Fruit fly (Drosophila melanogaster) whole organism, embryonic: ENCODE results near the gene CG10970.

Experiments used
- CG10321 ChIP-seq: fragments of 200-800 bp; sonication (Bioruptor generic); IDR thresholded peaks from 2 replicates; pipeline ENCODE4 v1.3.6; 2022; ENCODE audit warnings: missing biosample characterization, missing genetic modification characterization
- CG10366 ChIP-seq: fragments of 200-800 bp; sonication (Bioruptor generic); IDR thresholded peaks from 2 replicates; pipeline ENCODE4 v1.3.6; 2022; ENCODE audit warnings: missing biosample characterization, missing genetic modification characterization
- CG11723 ChIP-seq: fragments of 200-800 bp; sonication (Bioruptor generic); optimal IDR thresholded peaks from 2 replicates; lab custom pipeline; 2017; ENCODE audit warnings: missing biosample characterization, mild to moderate bottlenecking, missing genetic modification characterization
- CG12942 ChIP-seq: fragments of 200-800 bp; sonication (Bioruptor generic); optimal IDR thresholded peaks from 3 replicates; lab custom pipeline; 2016; ENCODE audit warnings: missing biosample characterization, missing genetic modification characterization
- CG15269 ChIP-seq: fragments of 200-800 bp; sonication (Bioruptor generic); optimal IDR thresholded peaks from 2 replicates; lab custom pipeline; 2018; ENCODE audit warnings: missing biosample characterization, mild to moderate bottlenecking, missing genetic modification characterization, moderate library complexity
- CG16779 ChIP-seq: fragments of 200-800 bp; sonication (Bioruptor generic); IDR thresholded peaks from 2 replicates; pipeline ENCODE4 v1.3.6; 2022; ENCODE audit warnings: missing biosample characterization, missing genetic modification characterization
- CG17359 ChIP-seq: fragments of 200-800 bp; sonication (Bioruptor generic); optimal IDR thresholded peaks from 3 replicates; lab custom pipeline; 2018; ENCODE audit warnings: missing biosample characterization, mild to moderate bottlenecking, missing genetic modification characterization, moderate library complexity
- CG17361 ChIP-seq: fragments of 200-800 bp; sonication (Bioruptor generic); IDR thresholded peaks from 3 replicates; pipeline ENCODE4 v1.3.6; 2022; ENCODE audit warnings: missing biosample characterization, missing genetic modification characterization
- CG1832 ChIP-seq: fragments of 200-800 bp; sonication (Bioruptor generic); optimal IDR thresholded peaks from 2 replicates; lab custom pipeline; 2017; ENCODE audit warnings: missing biosample characterization, mild to moderate bottlenecking, missing genetic modification characterization, inconsistent platforms
- CG2129 ChIP-seq: fragments of 200-800 bp; sonication (Bioruptor generic); IDR thresholded peaks from 2 replicates; pipeline ENCODE4 v1.3.6; 2022; ENCODE audit warnings: missing biosample characterization, missing genetic modification characterization; ENCODE audit not compliant: partially characterized antibody
- CG2875 ChIP-seq: fragments of 200-800 bp; sonication (Bioruptor generic); optimal IDR thresholded peaks from 2 replicates; lab custom pipeline; 2017; ENCODE audit warnings: missing biosample characterization, mild to moderate bottlenecking, missing genetic modification characterization, missing genetic modification reagents
- CG31388 ChIP-seq: fragments of 200-800 bp; sonication (Bioruptor generic); optimal IDR thresholded peaks from 2 replicates; lab custom pipeline; 2016; ENCODE audit warnings: missing biosample characterization, missing genetic modification characterization
- CG42726 ChIP-seq: fragments of 200-800 bp; sonication (Bioruptor generic); IDR thresholded peaks from 2 replicates; pipeline ENCODE4 v1.3.6; 2022; ENCODE audit warnings: missing biosample characterization, missing genetic modification characterization; ENCODE audit not compliant: partially characterized antibody
- CG4328 ChIP-seq: fragments of 200-800 bp; sonication (Bioruptor generic); optimal IDR thresholded peaks from 3 replicates; lab custom pipeline; 2017; ENCODE audit warnings: missing biosample characterization, missing genetic modification reagents, missing genetic modification characterization
- CG6689 ChIP-seq: fragments of 200-800 bp; sonication (Bioruptor generic); IDR thresholded peaks from 2 replicates; pipeline ENCODE4 v1.3.6; 2022; ENCODE audit warnings: missing biosample characterization, missing genetic modification characterization
- CG6791 ChIP-seq: fragments of 200-800 bp; sonication (Bioruptor generic); IDR thresholded peaks from 3 replicates; pipeline ENCODE4 v1.3.6; 2022; ENCODE audit warnings: missing biosample characterization, missing genetic modification characterization; ENCODE audit not compliant: partially characterized antibody
- CG7271 ChIP-seq: fragments of 200-800 bp; sonication (Bioruptor generic); optimal IDR thresholded peaks from 2 replicates; lab custom pipeline; 2018; ENCODE audit warnings: missing biosample characterization, mild to moderate bottlenecking, missing genetic modification characterization, moderate library complexity
- CG8359 ChIP-seq: fragments of 200-800 bp; sonication (Bioruptor generic); optimal IDR thresholded peaks from 2 replicates; lab custom pipeline; 2017; ENCODE audit warnings: missing biosample characterization, mild to moderate bottlenecking, missing genetic modification characterization, borderline replicate concordance
- CG9727 ChIP-seq: fragments of 200-800 bp; sonication (Bioruptor generic); optimal IDR thresholded peaks from 3 replicates; lab custom pipeline; 2017; ENCODE audit warnings: missing biosample characterization, mild to moderate bottlenecking, missing genetic modification characterization
- CG9797 ChIP-seq: fragments of 200-800 bp; sonication (Bioruptor generic); optimal IDR thresholded peaks from 3 replicates; lab custom pipeline; 2018; ENCODE audit warnings: missing biosample characterization, mild to moderate bottlenecking, missing genetic modification characterization
- CG9932 ChIP-seq: fragments of 200-800 bp; sonication (Bioruptor generic); IDR thresholded peaks from 2 replicates; pipeline ENCODE4 v1.3.6; 2022; ENCODE audit warnings: missing biosample characterization, missing genetic modification characterization
- Camta ChIP-seq: fragments of 200-800 bp; sonication (Bioruptor generic); optimal IDR thresholded peaks from 2 replicates; lab custom pipeline; 2016; ENCODE audit warnings: missing biosample characterization, missing genetic modification characterization
- Dek ChIP-seq: fragments of 200-800 bp; sonication (Bioruptor generic); optimal IDR thresholded peaks from 3 replicates; lab custom pipeline; 2019; ENCODE audit warnings: missing biosample characterization, mild to moderate bottlenecking, missing genetic modification characterization, moderate library complexity
- Elba2 ChIP-seq: fragments of 200-800 bp; sonication (Bioruptor generic); optimal IDR thresholded peaks from 3 replicates; lab custom pipeline; 2016; ENCODE audit warnings: missing biosample characterization, missing genetic modification characterization
- Ets65A ChIP-seq: fragments of 200-800 bp; sonication (Bioruptor generic); peaks from one replicate; lab custom pipeline; 2016; ENCODE audit warnings: missing biosample characterization, missing genetic modification characterization
- GATAe ChIP-seq: fragments of 200-800 bp; sonication (Bioruptor generic); conservative IDR thresholded peaks from 2 replicates; pipeline ENCODE4 v1.3.6; 2022; ENCODE audit warnings: missing biosample characterization, missing genetic modification characterization
- Lpt ChIP-seq: fragments of >200 bp; optimal IDR thresholded peaks from 2 replicates; lab custom pipeline; 2018; ENCODE audit warnings: missing biosample characterization, missing genetic modification characterization
- Sin3A ChIP-seq: fragments of >200 bp; optimal IDR thresholded peaks from 2 replicates; lab custom pipeline; 2018
- Sry-β ChIP-seq: fragments of 200-800 bp; sonication (Bioruptor generic); optimal IDR thresholded peaks from 2 replicates; lab custom pipeline; 2018; ENCODE audit warnings: missing biosample characterization, mild to moderate bottlenecking, missing genetic modification characterization, moderate library complexity
- Taf1 ChIP-seq: fragments of 200-800 bp; sonication (Bioruptor generic); IDR thresholded peaks from 2 replicates; pipeline ENCODE4 v1.3.6; 2022; ENCODE audit warnings: missing biosample characterization, missing genetic modification characterization
- aop ChIP-seq: fragments of 200-800 bp; sonication (Bioruptor generic); IDR thresholded peaks from 2 replicates; pipeline ENCODE4 v1.3.6; 2022; ENCODE audit warnings: missing biosample characterization, missing genetic modification characterization
- bbx ChIP-seq: fragments of 200-800 bp; sonication (Bioruptor generic); IDR thresholded peaks from 2 replicates; pipeline ENCODE4 v1.3.6; 2022; ENCODE audit warnings: missing biosample characterization, missing genetic modification characterization; ENCODE audit not compliant: partially characterized antibody
- br ChIP-seq: fragments of >200 bp; optimal IDR thresholded peaks from 2 replicates; lab custom pipeline; 2017
- chinmo ChIP-seq: fragments of 200-800 bp; sonication (Bioruptor generic); IDR thresholded peaks from 4 replicates; pipeline ENCODE4 v1.3.6; 2022; ENCODE audit warnings: missing biosample characterization, missing genetic modification characterization; ENCODE audit not compliant: partially characterized antibody
- corto ChIP-seq: fragments of 200-800 bp; sonication (Bioruptor generic); optimal IDR thresholded peaks from 2 replicates; lab custom pipeline; 2016; ENCODE audit warnings: missing biosample characterization, mild to moderate bottlenecking, missing genetic modification characterization, moderate library complexity
- dan ChIP-seq: fragments of 200-800 bp; sonication (Bioruptor generic); IDR thresholded peaks from 2 replicates; pipeline ENCODE4 v1.3.6; 2022; ENCODE audit warnings: missing biosample characterization, missing genetic modification characterization
- danr ChIP-seq: fragments of 200-800 bp; sonication (Bioruptor generic); IDR thresholded peaks from 2 replicates; pipeline ENCODE4 v1.3.6; 2022; ENCODE audit warnings: missing biosample characterization, missing genetic modification characterization
- dimm ChIP-seq: fragments of 200-800 bp; sonication (Bioruptor generic); IDR thresholded peaks from 2 replicates; pipeline ENCODE4 v1.3.6; 2022; ENCODE audit warnings: missing biosample characterization, missing genetic modification characterization
- disco-r ChIP-seq: fragments of 200-800 bp; sonication (Bioruptor generic); optimal IDR thresholded peaks from 2 replicates; lab custom pipeline; 2016; ENCODE audit warnings: missing biosample characterization, missing genetic modification characterization
- gem ChIP-seq: fragments of 200-800 bp; sonication (Bioruptor generic); optimal IDR thresholded peaks from 2 replicates; lab custom pipeline; 2019; ENCODE audit warnings: missing biosample characterization, mild to moderate bottlenecking, missing genetic modification characterization, moderate library complexity
- ham ChIP-seq: fragments of 200-800 bp; sonication (Bioruptor generic); IDR thresholded peaks from 2 replicates; pipeline ENCODE4 v1.3.6; 2022; ENCODE audit warnings: missing biosample characterization, missing genetic modification characterization
- hb ChIP-seq: fragments of 200-800 bp; sonication (Bioruptor generic); IDR thresholded peaks from 3 replicates; pipeline ENCODE4 v1.3.6; 2022; ENCODE audit warnings: missing biosample characterization, missing genetic modification characterization; ENCODE audit not compliant: partially characterized antibody
- jumu ChIP-seq: fragments of 200-800 bp; sonication (Bioruptor generic); optimal IDR thresholded peaks from 3 replicates; lab custom pipeline; 2016; ENCODE audit warnings: missing biosample characterization, missing genetic modification characterization
- kah ChIP-seq: fragments of 200-800 bp; sonication (Bioruptor generic); optimal IDR thresholded peaks from 2 replicates; lab custom pipeline; 2018; ENCODE audit warnings: missing biosample characterization, mild to moderate bottlenecking, missing genetic modification characterization
- kay ChIP-seq: fragments of 200-800 bp; sonication (Bioruptor generic); optimal IDR thresholded peaks from 2 replicates; lab custom pipeline; 2016; ENCODE audit warnings: missing biosample characterization, missing genetic modification characterization
- pb ChIP-seq: fragments of 200-800 bp; sonication (Bioruptor generic); optimal IDR thresholded peaks from 3 replicates; lab custom pipeline; 2016; ENCODE audit warnings: missing biosample characterization, missing genetic modification characterization
- pzg ChIP-seq: fragments of 200-800 bp; sonication (Bioruptor generic); optimal IDR thresholded peaks from 3 replicates; lab custom pipeline; 2018; ENCODE audit warnings: missing biosample characterization, mild to moderate bottlenecking, missing genetic modification characterization, moderate library complexity
- ro ChIP-seq: fragments of 200-800 bp; sonication (Bioruptor generic); IDR thresholded peaks from 2 replicates; pipeline ENCODE4 v1.3.6; 2022; ENCODE audit warnings: missing biosample characterization, missing genetic modification characterization
- usp ChIP-seq: fragments of >200 bp; optimal IDR thresholded peaks from 2 replicates; lab custom pipeline; 2017; ENCODE audit warnings: missing biosample characterization, missing genetic modification characterization

The CG10970 gene

dm6 chrX:9068822-9069221, 2.4 kb downstream of the CG10970 start (continued):
- TF ChIP-seq CG4328 (GFP tag; lab: Kevin White, UChicago) (no peak), pb (GFP tag; lab: Kevin White, UChicago) (no peak)

dm6 chrX:9067754-9068477, 3.3 kb downstream of the CG10970 start, which contains the start of gene CG15365:
Gene CG15365, minus strand, starts transcription at chrX:9067983.
- no peak for TF ChIP-seq dimm (GFP tag; lab: Robert Waterston, UW)
- no peak for TF ChIP-seq Elba2 (GFP tag; lab: Kevin White, UChicago)
- no peak for TF ChIP-seq pb (GFP tag; lab: Kevin White, UChicago)
- no peak for TF ChIP-seq CG8359
- TF ChIP-seq CG9932 (GFP tag; lab: Robert Waterston, UW), result 0 out of 2 replicates have a peak, but pooled peaks have one; percentile 21
- no peak for TF ChIP-seq ro (GFP tag; lab: Robert Waterston, UW)
- TF ChIP-seq Lpt (GFP tag; lab: Kevin White, UChicago), result no peak
- no peak for TF ChIP-seq kay (GFP tag; lab: Kevin White, UChicago)
- no peak for TF ChIP-seq CG10366 (GFP tag; lab: Robert Waterston, UW)
- TF ChIP-seq CG42726 (GFP tag; lab: Robert Waterston, UW), result 0 out of 2 replicates have a peak, but pooled peaks have one; percentile 17
- no peak for TF ChIP-seq jumu (GFP tag; lab: Kevin White, UChicago)
- no peak for TF ChIP-seq kah (GFP tag; lab: Kevin White, UChicago)
- TF ChIP-seq danr (GFP tag; lab: Robert Waterston, UW), result no peak
- TF ChIP-seq CG9797 (GFP tag; lab: Kevin White, UChicago), result no peak
- TF ChIP-seq CG31388, result no peak
- no peak for TF ChIP-seq CG1832 (GFP tag; lab: Kevin White, UChicago)
- TF ChIP-seq Dek (tag; lab: Kevin White, UChicago), result no peak
- peak; percentile 35 for TF ChIP-seq CG17359
- TF ChIP-seq CG6689, result no peak
- TF ChIP-seq CG9727, result no peak
- TF ChIP-seq Camta, result no peak
- TF ChIP-seq CG11723 (GFP tag; lab: Kevin White, UChicago), result no peak
- TF ChIP-seq Sry-β (GFP tag; lab: Kevin White, UChicago), result peak; percentile 78
- no peak for TF ChIP-seq aop (GFP tag; lab: Robert Waterston, UW)
- TF ChIP-seq Sin3A (lab: Kevin White, UChicago), result no peak
- TF ChIP-seq CG12942 (GFP tag; lab: Kevin White, UChicago), result no peak
- TF ChIP-seq gem, result no peak
- TF ChIP-seq CG2875 (GFP tag; lab: Kevin White, UChicago), result no peak
- no peak for TF ChIP-seq pzg (GFP tag; lab: Kevin White, UChicago)
- no peak for TF ChIP-seq Taf1
- TF ChIP-seq usp, result no peak
- TF ChIP-seq CG10321 (GFP tag; lab: Robert Waterston, UW), result no peak
- 0 out of 3 replicates have a peak, but pooled peaks have one; percentile 9 for TF ChIP-seq CG17361 (GFP tag; lab: Robert Waterston, UW)
- peak; percentile 9 for TF ChIP-seq CG15269 (tag; lab: Kevin White, UChicago)
- no peak for TF ChIP-seq disco-r
- no peak for TF ChIP-seq GATAe (GFP tag; lab: Robert Waterston, UW)
- no peak for TF ChIP-seq CG2129 (GFP tag; lab: Robert Waterston, UW)
- TF ChIP-seq ham (GFP tag; lab: Robert Waterston, UW), result no peak
- TF ChIP-seq dan (GFP tag; lab: Robert Waterston, UW), result no peak
- no peak for TF ChIP-seq corto
- no peak for TF ChIP-seq CG16779 (GFP tag; lab: Robert Waterston, UW)
- TF ChIP-seq Ets65A (GFP tag; lab: Kevin White, UChicago), result peak; percentile 64
- no peak for TF ChIP-seq br (lab: Kevin White, UChicago)
- TF ChIP-seq chinmo (GFP tag; lab: Robert Waterston, UW), result peak; percentile 76; the same call in 3 of the 4 replicates
- no peak for TF ChIP-seq bbx
- no peak for TF ChIP-seq CG7271
- TF ChIP-seq CG6791 (GFP tag; lab: Robert Waterston, UW), result no peak
- TF ChIP-seq hb (GFP tag; lab: Robert Waterston, UW), result no peak
